Fruit fly (Drosophila melanogaster) whole organism, embryonic: ENCODE data around the gene CG9568.
A peak's percentile ranks its signal among the peaks of the same experiment; 100 is the strongest.

Experiments
- CG10274 ChIP-seq: fragments of 200-800 bp; sonication (Bioruptor generic); optimal IDR thresholded peaks from 3 replicates; lab custom pipeline; 2017; ENCODE audit warnings: missing biosample characterization, mild to moderate bottlenecking, missing genetic modification characterization
- CG12104 ChIP-seq: fragments of 200-800 bp; sonication (Bioruptor generic); optimal IDR thresholded peaks from 3 replicates; lab custom pipeline; 2016; ENCODE audit warnings: missing biosample characterization, missing genetic modification characterization
- CG30020 ChIP-seq: fragments of 200-800 bp; optimal IDR thresholded peaks from 2 replicates; lab custom pipeline; 2019; ENCODE audit warnings: missing biosample characterization, mild to moderate bottlenecking, missing genetic modification characterization, moderate library complexity
- Ets65A ChIP-seq: fragments of 200-800 bp; sonication (Bioruptor generic); peaks from one replicate; lab custom pipeline; 2016; ENCODE audit warnings: missing biosample characterization, missing genetic modification characterization
- Hr39 ChIP-seq: fragments of >200 bp; optimal IDR thresholded peaks from 2 replicates; lab custom pipeline; 2017
- bbx ChIP-seq: fragments of 200-800 bp; sonication (Bioruptor generic); IDR thresholded peaks from 2 replicates; pipeline ENCODE4 v1.3.6; 2022; ENCODE audit warnings: missing biosample characterization, missing genetic modification characterization; ENCODE audit not compliant: partially characterized antibody
- esg ChIP-seq: fragments of 200-800 bp; sonication (Bioruptor generic); conservative IDR thresholded peaks from 2 replicates; pipeline ENCODE4 v1.3.6; 2022; ENCODE audit warnings: missing biosample characterization, missing genetic modification characterization

The CG9568 gene

DNA sequence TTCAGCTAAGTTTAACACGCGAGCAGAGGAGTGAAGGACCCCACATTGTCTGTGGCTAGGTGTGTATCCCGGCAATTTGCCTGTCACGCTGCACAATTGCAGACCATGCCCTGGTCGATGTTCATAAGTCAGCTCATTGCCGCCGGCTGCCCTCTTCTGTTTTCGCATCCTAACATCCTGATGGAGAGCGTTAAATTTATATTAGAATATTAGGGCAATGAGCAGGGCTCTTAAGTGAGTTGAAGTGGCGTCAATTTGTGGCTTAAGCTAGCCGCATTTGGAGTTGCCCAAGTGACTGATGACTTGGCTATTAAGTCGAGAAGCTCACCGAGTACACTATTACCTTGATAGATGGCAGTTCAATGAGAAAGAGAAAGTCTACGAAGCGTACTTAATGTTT, 15.8 kb downstream of the CG9568 start:
- TF ChIP-seq bbx (GFP tag; lab: Robert Waterston, UW) (no peak), Ets65A (GFP tag; lab: Kevin White, UChicago) (peak; percentile 91), Hr39 (lab: Kevin White, UChicago) (no peak), CG12104 (GFP tag; lab: Kevin White, UChicago) (no peak), CG30020 (tag; lab: Kevin White, UChicago) (no peak)

- TF ChIP-seq CG10274 (GFP tag; lab: Kevin White, UChicago) (no peak), esg (GFP tag; lab: Robert Waterston, UW) (0 out of 2 replicates have a peak, but pooled peaks have one; percentile 9)
Observed at dm6 chr2L:9031736-9032135, 21.4 kb downstream of the CG9568 start, which contains the start of gene CG9582. Gene CG9582 (minus strand): TSS chr2L:9031836.
